Fruit fly (Drosophila melanogaster) whole organism, embryonic: Measurements from ENCODE around the gene CG13405.
A peak's percentile ranks its signal among the peaks of the same experiment; 100 is the strongest.

ENCODE experiments used
- Asciz ChIP-seq: fragments of 200-800 bp; sonication (Bioruptor generic); optimal IDR thresholded peaks from 2 replicates; lab custom pipeline; 2017; ENCODE audit warnings: missing biosample characterization, mild to moderate bottlenecking, missing genetic modification characterization, missing genetic modification reagents
- CG12104 ChIP-seq: fragments of 200-800 bp; sonication (Bioruptor generic); optimal IDR thresholded peaks from 3 replicates; lab custom pipeline; 2016; ENCODE audit warnings: missing biosample characterization, missing genetic modification characterization
- CG1233 ChIP-seq: fragments of 200-800 bp; sonication (Bioruptor generic); optimal IDR thresholded peaks from 4 replicates; lab custom pipeline; 2018; ENCODE audit warnings: missing biosample characterization, mild to moderate bottlenecking, missing genetic modification characterization
- CG13894 ChIP-seq: fragments of 200-800 bp; sonication (Bioruptor generic); optimal IDR thresholded peaks from 3 replicates; lab custom pipeline; 2018; ENCODE audit warnings: missing biosample characterization, mild to moderate bottlenecking, missing genetic modification characterization, moderate library complexity
- CG14710 ChIP-seq: fragments of 200-800 bp; sonication (Bioruptor generic); optimal IDR thresholded peaks from 3 replicates; lab custom pipeline; 2019; ENCODE audit warnings: missing biosample characterization, mild to moderate bottlenecking, missing genetic modification characterization, moderate library complexity
- CG15011 ChIP-seq: fragments of 200-800 bp; sonication (Bioruptor generic); optimal IDR thresholded peaks from 3 replicates; lab custom pipeline; 2018; ENCODE audit warnings: missing biosample characterization, mild to moderate bottlenecking, missing genetic modification characterization
- CG16779 ChIP-seq: fragments of 200-800 bp; sonication (Bioruptor generic); IDR thresholded peaks from 2 replicates; pipeline ENCODE4 v1.3.6; 2022; ENCODE audit warnings: missing biosample characterization, missing genetic modification characterization
- CG18476 ChIP-seq: fragments of 200-800 bp; sonication (Bioruptor generic); optimal IDR thresholded peaks from 2 replicates; lab custom pipeline; 2016; ENCODE audit warnings: missing biosample characterization, mild to moderate bottlenecking, missing genetic modification characterization
- CG2199 ChIP-seq: fragments of 200-800 bp; sonication (Bioruptor generic); IDR thresholded peaks from 3 replicates; pipeline ENCODE4 v1.3.6; 2022; ENCODE audit warnings: missing biosample characterization, missing genetic modification characterization
- CG32772 ChIP-seq: fragments of 200-800 bp; sonication (Bioruptor generic); IDR thresholded peaks from 2 replicates; pipeline ENCODE4 v1.3.6; 2022; ENCODE audit warnings: missing biosample characterization, missing genetic modification characterization
- CG4360 ChIP-seq: fragments of 200-800 bp; sonication (Bioruptor generic); IDR thresholded peaks from 2 replicates; pipeline ENCODE4 v1.3.6; 2022; ENCODE audit warnings: missing biosample characterization, missing genetic modification characterization
- CG6791 ChIP-seq: fragments of 200-800 bp; sonication (Bioruptor generic); IDR thresholded peaks from 3 replicates; pipeline ENCODE4 v1.3.6; 2022; ENCODE audit warnings: missing biosample characterization, missing genetic modification characterization; ENCODE audit not compliant: partially characterized antibody
- CG7786 ChIP-seq: fragments of 200-800 bp; sonication (Bioruptor generic); optimal IDR thresholded peaks from 2 replicates; lab custom pipeline; 2016; ENCODE audit warnings: missing biosample characterization, missing genetic modification characterization
- CG9797 ChIP-seq: fragments of 200-800 bp; sonication (Bioruptor generic); optimal IDR thresholded peaks from 3 replicates; lab custom pipeline; 2018; ENCODE audit warnings: missing biosample characterization, mild to moderate bottlenecking, missing genetic modification characterization
- CoRest ChIP-seq: fragments of 200-800 bp; sonication (Bioruptor generic); optimal IDR thresholded peaks from 3 replicates; lab custom pipeline; 2018; ENCODE audit warnings: missing biosample characterization, mild to moderate bottlenecking, missing genetic modification characterization, moderate library complexity
- Doc3 ChIP-seq: fragments of 200-800 bp; sonication (Bioruptor generic); IDR thresholded peaks from 3 replicates; pipeline ENCODE4 v1.3.6; 2022; ENCODE audit warnings: missing biosample characterization, missing genetic modification characterization; ENCODE audit not compliant: partially characterized antibody
- Eip74EF ChIP-seq, 2 experiments: fragments of 200-800 bp in 1 of 2; fragments of >200 bp in 1 of 2; sonication (Bioruptor generic) in 1 of 2; optimal IDR thresholded peaks; 2 replicates each; lab custom pipeline; 2017 to 2019; ENCODE audit warnings: missing biosample characterization in 2 of 2, missing genetic modification characterization in 2 of 2, mild to moderate bottlenecking in 1 of 2, moderate library complexity in 1 of 2
- Gsc ChIP-seq: fragments of 200-800 bp; sonication (Bioruptor generic); IDR thresholded peaks from 2 replicates; pipeline ENCODE4 v1.3.6; 2022; ENCODE audit warnings: missing biosample characterization, missing genetic modification characterization
- Jarid2 ChIP-seq: fragments of 200-800 bp; sonication (Bioruptor generic); optimal IDR thresholded peaks from 3 replicates; lab custom pipeline; 2017; ENCODE audit warnings: mild to moderate bottlenecking, missing biosample characterization, missing genetic modification reagents, missing genetic modification characterization
- Mad ChIP-seq: fragments of 200-800 bp; sonication (Bioruptor generic); optimal IDR thresholded peaks from 2 replicates; lab custom pipeline; 2016; ENCODE audit warnings: missing biosample characterization, missing genetic modification characterization
- Med ChIP-seq: fragments of 200-800 bp; sonication (Bioruptor generic); peaks from one replicate; lab custom pipeline; 2016; ENCODE audit warnings: missing biosample characterization, missing genetic modification characterization, mild to moderate bottlenecking, inconsistent platforms, moderate library complexity
- Poxn ChIP-seq: fragments of 200-800 bp; sonication (Bioruptor generic); IDR thresholded peaks from 2 replicates; pipeline ENCODE4 v1.3.6; 2022; ENCODE audit warnings: missing biosample characterization, missing genetic modification characterization
- Trl ChIP-seq, 3 experiments: fragments of >200 bp in 2 of 3; fragments of 200-800 bp in 1 of 3; sonication (Bioruptor generic) in 1 of 3; optimal IDR thresholded peaks; 2 replicates in 1 of 3; 3 replicates in 2 of 3; lab custom pipeline; 2016 to 2017; ENCODE audit warnings: missing biosample characterization in 1 of 3, missing genetic modification characterization in 1 of 3
- ap ChIP-seq: fragments of 200-800 bp; sonication (Bioruptor generic); IDR thresholded peaks from 2 replicates; pipeline ENCODE4 v1.3.6; 2022; ENCODE audit warnings: missing biosample characterization, missing genetic modification characterization
- br ChIP-seq: fragments of >200 bp; optimal IDR thresholded peaks from 2 replicates; lab custom pipeline; 2017
- chm ChIP-seq: fragments of 200-800 bp; sonication (Bioruptor generic); IDR thresholded peaks from 2 replicates; pipeline ENCODE4 v1.3.6; 2022; ENCODE audit warnings: missing biosample characterization, missing genetic modification characterization
- chn ChIP-seq: fragments of 200-800 bp; sonication (Bioruptor generic); optimal IDR thresholded peaks from 2 replicates; lab custom pipeline; 2016; ENCODE audit warnings: missing biosample characterization, missing genetic modification characterization
- cwo ChIP-seq: fragments of 200-800 bp; sonication (Bioruptor generic); optimal IDR thresholded peaks from 3 replicates; lab custom pipeline; 2017; ENCODE audit warnings: missing biosample characterization, missing genetic modification characterization, mild to moderate bottlenecking, moderate library complexity, missing genetic modification reagents
- dmrt99B ChIP-seq: fragments of 200-800 bp; sonication (Bioruptor generic); optimal IDR thresholded peaks from 2 replicates; lab custom pipeline; 2018; ENCODE audit warnings: missing biosample characterization, mild to moderate bottlenecking, missing genetic modification characterization, moderate library complexity
- dpn ChIP-seq, 2 experiments: fragments of 200-800 bp; sonication (Bioruptor generic); optimal IDR thresholded peaks; 3 replicates each; lab custom pipeline; 2016; ENCODE audit warnings: missing biosample characterization in 2 of 2, missing genetic modification characterization in 2 of 2
- grn ChIP-seq: fragments of 200-800 bp; sonication (Bioruptor generic); optimal IDR thresholded peaks from 3 replicates; lab custom pipeline; 2017; ENCODE audit warnings: missing biosample characterization, missing genetic modification characterization
- hbn ChIP-seq: fragments of 200-800 bp; sonication (Bioruptor generic); IDR thresholded peaks from 2 replicates; pipeline ENCODE4 v1.3.6; 2022; ENCODE audit warnings: missing biosample characterization, missing genetic modification characterization; ENCODE audit not compliant: partially characterized antibody
- jumu ChIP-seq: fragments of 200-800 bp; sonication (Bioruptor generic); optimal IDR thresholded peaks from 3 replicates; lab custom pipeline; 2016; ENCODE audit warnings: missing biosample characterization, missing genetic modification characterization
- luna ChIP-seq: fragments of 200-800 bp; sonication (Bioruptor generic); optimal IDR thresholded peaks from 2 replicates; lab custom pipeline; 2016; ENCODE audit warnings: missing biosample characterization, missing genetic modification characterization
- nau ChIP-seq: fragments of 200-800 bp; sonication (Bioruptor generic); optimal IDR thresholded peaks from 3 replicates; lab custom pipeline; 2017; ENCODE audit warnings: missing biosample characterization, mild to moderate bottlenecking, missing genetic modification characterization, missing genetic modification reagents
- pfk ChIP-seq: fragments of 200-800 bp; sonication (Bioruptor generic); optimal IDR thresholded peaks from 2 replicates; lab custom pipeline; 2018; ENCODE audit warnings: missing biosample characterization, mild to moderate bottlenecking, missing genetic modification characterization, moderate library complexity
- phol ChIP-seq: fragments of 200-800 bp; sonication (Bioruptor generic); optimal IDR thresholded peaks from 3 replicates; lab custom pipeline; 2018; ENCODE audit warnings: missing biosample characterization, mild to moderate bottlenecking, missing genetic modification characterization, moderate library complexity
- pum ChIP-seq: fragments of 200-800 bp; sonication (Bioruptor generic); optimal IDR thresholded peaks from 2 replicates; lab custom pipeline; 2016; ENCODE audit warnings: missing biosample characterization, missing genetic modification characterization
- sens ChIP-seq: fragments of 200-800 bp; sonication (Bioruptor generic); peaks from one replicate; lab custom pipeline; 2016; ENCODE audit warnings: missing biosample characterization, missing genetic modification characterization
- twi ChIP-seq: fragments of 200-800 bp; optimal IDR thresholded peaks from 2 replicates; lab custom pipeline; 2019; ENCODE audit warnings: missing biosample characterization, mild to moderate bottlenecking, missing genetic modification characterization, moderate library complexity
- unc-4 ChIP-seq: fragments of 200-800 bp; sonication (Bioruptor generic); IDR thresholded peaks from 2 replicates; pipeline ENCODE4 v1.3.6; 2022; ENCODE audit warnings: missing biosample characterization, missing genetic modification characterization; ENCODE audit not compliant: partially characterized antibody
- vnd ChIP-seq: fragments of 200-800 bp; sonication (Bioruptor generic); IDR thresholded peaks from 3 replicates; pipeline ENCODE4 v1.3.6; 2022; ENCODE audit warnings: missing biosample characterization, missing genetic modification characterization; ENCODE audit not compliant: partially characterized antibody
- yki ChIP-seq: fragments of >200 bp; optimal IDR thresholded peaks from 3 replicates; lab custom pipeline; 2018
- z ChIP-seq: fragments of 200-800 bp; sonication (Bioruptor generic); IDR thresholded peaks from 3 replicates; pipeline ENCODE4 v1.3.6; 2022; ENCODE audit warnings: missing biosample characterization, missing genetic modification characterization

Gene CG13405

dm6 chr3L:47635-48177, 27.4 kb downstream of the CG13405 start (continued):
- no peak for TF ChIP-seq hbn

dm6 chr3L:41386-42046, 33.6 kb downstream of the CG13405 start:
- TF ChIP-seq CG2199: peak; percentile 45; the same call in 1 of the 3 replicates
- no peak for TF ChIP-seq Mad (GFP tag; lab: Kevin White, UChicago)
- TF ChIP-seq vnd (GFP tag; lab: Robert Waterston, UW): no peak
- peak; percentile 30 for TF ChIP-seq dmrt99B
- TF ChIP-seq chm (GFP tag; lab: Robert Waterston, UW): 0 out of 2 replicates have a peak, but pooled peaks have one; percentile 33
- TF ChIP-seq unc-4 (GFP tag; lab: Robert Waterston, UW): no peak
- no peak for TF ChIP-seq CG12104 (GFP tag; lab: Kevin White, UChicago)
- TF ChIP-seq luna (GFP tag; lab: Kevin White, UChicago): no peak
- TF ChIP-seq Med (GFP tag; lab: Kevin White, UChicago): peak; percentile 57
- peak; percentile 21 for TF ChIP-seq CG18476 (GFP tag; lab: Kevin White, UChicago)
- peak; percentile 35 for TF ChIP-seq Asciz (GFP tag; lab: Kevin White, UChicago)
- TF ChIP-seq CG1233 (GFP tag; lab: Kevin White, UChicago): peak; percentile 35
- peak in 1 of 2 experiments; percentile 16 for TF ChIP-seq Trl (optimal IDR thresholded peaks at IDR 0.05; lab: Kevin White, UChicago)
- no peak for TF ChIP-seq Trl (GFP tag; optimal IDR thresholded peaks at IDR 0.05; lab: Kevin White, UChicago)
- peak; percentile 61 for TF ChIP-seq pfk
- TF ChIP-seq CG14710: peak; percentile 27
- peak in 1 of 2 experiments; percentile 30 for TF ChIP-seq Eip74EF (GFP tag; optimal IDR thresholded peaks at IDR 0.05; lab: Kevin White, UChicago)
- TF ChIP-seq nau (GFP tag; lab: Kevin White, UChicago): peak; percentile 54
- no peak for TF ChIP-seq CG15011 (GFP tag; lab: Kevin White, UChicago)
- no peak for TF ChIP-seq pum (GFP tag; lab: Kevin White, UChicago)
- TF ChIP-seq CG16779 (GFP tag; lab: Robert Waterston, UW): no peak
- no peak for TF ChIP-seq Doc3
- TF ChIP-seq, all 482 proteins: peak for 12

dm6 chr3L:40147-40875, 34.8 kb downstream of the CG13405 start:
- peak; percentile 32 for TF ChIP-seq nau (GFP tag; lab: Kevin White, UChicago)
- no peak for TF ChIP-seq CoRest (tag; lab: Kevin White, UChicago)
- no peak for TF ChIP-seq ap
- no peak for TF ChIP-seq twi
- peak; percentile 1 for TF ChIP-seq dmrt99B
- peak; percentile 34 for TF ChIP-seq cwo (GFP tag; lab: Kevin White, UChicago)
- no peak for TF ChIP-seq dpn (GFP tag; optimal IDR thresholded peaks at IDR 0.05; lab: Kevin White, UChicago)
- TF ChIP-seq sens: peak; percentile 82
- TF ChIP-seq CG15011 (GFP tag; lab: Kevin White, UChicago): no peak
- peak; percentile 13 for TF ChIP-seq Jarid2 (GFP tag; lab: Kevin White, UChicago)
- TF ChIP-seq CG6791: no peak
- TF ChIP-seq grn (GFP tag; lab: Kevin White, UChicago): no peak
- TF ChIP-seq Trl (optimal IDR thresholded peaks at IDR 0.05; lab: Kevin White, UChicago): peak; percentile 89 to 99
- TF ChIP-seq Trl (GFP tag; optimal IDR thresholded peaks at IDR 0.05; lab: Kevin White, UChicago): no peak
- no peak for TF ChIP-seq br
- TF ChIP-seq jumu: no peak
- TF ChIP-seq CG32772 (GFP tag; lab: Robert Waterston, UW): no peak
- no peak for TF ChIP-seq z (GFP tag; lab: Robert Waterston, UW)
- TF ChIP-seq phol: no peak
- no peak for TF ChIP-seq yki
- TF ChIP-seq Gsc: no peak
- no peak for TF ChIP-seq chn (GFP tag; lab: Kevin White, UChicago)
- peak; percentile 69 for TF ChIP-seq CG13894 (tag; lab: Kevin White, UChicago)
- TF ChIP-seq CG7786 (GFP tag; lab: Kevin White, UChicago): no peak
- TF ChIP-seq pfk: peak; percentile 100
- TF ChIP-seq CG9797 (GFP tag; lab: Kevin White, UChicago): no peak
- no peak for TF ChIP-seq Poxn (GFP tag; lab: Robert Waterston, UW)
- no peak for TF ChIP-seq CG4360 (GFP tag; lab: Robert Waterston, UW)
